Worm (Caenorhabditis elegans) whole organism, L4/young adult: ENCODE results near the gene F58H1.3.

Experiments used
- dao-5 ChIP-seq: sonication (generic microtip); optimal IDR thresholded peaks from 2 replicates; lab custom pipeline; 2016; ENCODE audit warnings: missing genotype, missing genetic modification characterization, moderate library complexity, missing compliant biosample characterization
- him-1 ChIP-seq: sonication (generic microtip); optimal IDR thresholded peaks from 2 replicates; lab custom pipeline; 2016; ENCODE audit warnings: missing genotype, missing genetic modification reagents, missing genetic modification characterization, missing compliant biosample characterization

DNA sequence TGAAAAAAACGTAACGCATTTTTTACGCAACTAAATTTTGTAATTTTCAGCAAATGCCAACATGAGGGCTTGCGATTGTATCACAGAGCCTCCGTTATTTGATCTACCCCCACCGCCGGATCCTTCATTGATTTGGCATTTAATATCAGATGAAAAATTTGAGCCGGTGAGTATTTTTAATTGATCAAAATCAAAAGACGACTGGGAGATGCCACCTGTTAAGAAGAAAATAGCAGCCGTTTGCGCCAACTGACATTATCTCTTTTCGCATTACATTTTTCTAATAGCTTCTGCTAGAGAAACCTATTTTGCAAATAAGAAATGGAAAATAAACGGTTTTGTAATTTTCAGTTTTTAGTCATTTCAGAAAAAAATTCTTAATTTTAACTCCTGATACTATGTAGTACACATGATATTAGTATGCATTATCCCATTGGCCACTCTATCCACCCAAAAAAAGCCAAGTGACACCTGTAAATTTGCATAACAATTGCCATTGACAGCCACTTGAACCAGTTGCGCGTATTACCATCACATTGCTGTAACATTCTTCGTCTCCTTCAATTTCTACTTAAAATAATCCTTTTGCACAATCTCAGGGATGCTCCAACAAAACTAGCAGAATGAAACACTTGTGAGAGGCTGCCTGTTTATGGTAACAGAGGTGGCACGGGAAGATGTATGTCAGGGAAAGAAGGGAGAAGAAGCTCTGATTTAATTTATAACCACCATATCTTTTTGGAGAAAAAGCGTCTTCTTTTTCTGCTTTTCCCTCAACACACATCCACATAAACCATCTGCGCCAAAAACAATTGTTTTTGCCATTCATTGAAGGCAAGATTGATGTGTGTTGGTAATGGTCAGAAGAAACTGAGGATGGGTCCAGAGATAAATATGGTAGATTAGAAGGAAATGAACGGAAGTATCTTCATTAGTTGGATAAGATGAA is 24.8 kb downstream of the F58H1.3 start, which contains the start of gene F58H1.5:
- TF ChIP-seq him-1 (tag; lab: Kevin White, UChicago) (no peak), dao-5 (tag; lab: Kevin White, UChicago) (no peak)
